Fruit fly (Drosophila melanogaster): ENCODE results near the gene CG44362.

DNA sequence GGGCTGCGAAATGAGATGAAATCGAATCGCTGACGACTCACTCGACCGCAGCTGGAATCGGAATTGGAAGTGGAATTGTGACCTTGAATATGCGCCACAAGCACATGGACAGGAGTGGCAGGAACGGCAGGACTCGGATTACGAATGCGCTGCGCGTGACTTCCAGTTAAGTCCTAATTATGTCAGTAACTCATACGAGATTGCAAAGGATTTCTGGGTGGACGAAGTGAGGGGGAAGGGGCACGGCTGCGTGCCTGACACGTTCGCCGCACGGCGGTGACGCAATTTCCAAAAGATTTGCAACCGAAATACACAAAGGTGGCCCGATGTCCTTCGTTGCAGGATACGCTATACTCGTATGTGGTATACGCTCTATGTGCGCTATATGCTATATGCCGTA, 24.6 kb downstream of the CG44362 start:
- TF ChIP-seq Hr4 (GFP tag; optimal IDR thresholded peaks at IDR 0.05) (no peak), CG6163 (GFP tag; IDR thresholded peaks at IDR 0.05) (no peak), topi (GFP tag; optimal IDR thresholded peaks at IDR 0.05) (no peak), cyc (GFP tag; optimal IDR thresholded peaks at IDR 0.05) (no peak), CG10631 (GFP tag; optimal IDR thresholded peaks at IDR 0.05) (no peak), achi (GFP tag; optimal IDR thresholded peaks at IDR 0.05) (no peak), CG11294 (GFP tag; IDR thresholded peaks at IDR 0.05) (no peak), pdm3 (GFP tag; optimal IDR thresholded peaks at IDR 0.05) (no peak), salr (GFP tag; optimal IDR thresholded peaks at IDR 0.05) (no peak), Hr39 (GFP tag; optimal IDR thresholded peaks at IDR 0.05) (no peak), CG32006 (GFP tag; optimal IDR thresholded peaks at IDR 0.05) (no peak), CG6854 (GFP tag; optimal IDR thresholded peaks at IDR 0.05) (no peak)
